Fruit fly (Drosophila melanogaster) whole organism, adult: ENCODE data around the gene Gk1.

Experiments
- CG11617 ChIP-seq: fragments of 200-800 bp; sonication (Bioruptor generic); optimal IDR thresholded peaks from 2 replicates; lab custom pipeline; 2017; ENCODE audit warnings: mild to moderate bottlenecking, missing biosample characterization, missing genetic modification reagents, missing genetic modification characterization
- CG12768 ChIP-seq: fragments of 200-800 bp; sonication (Bioruptor generic); optimal IDR thresholded peaks from 2 replicates; lab custom pipeline; 2017; ENCODE audit warnings: missing biosample characterization, missing genetic modification characterization, mild to moderate bottlenecking, moderate library complexity, missing genetic modification reagents
- CG14711 ChIP-seq: fragments of 200-800 bp; sonication (Bioruptor generic); optimal IDR thresholded peaks from 2 replicates; lab custom pipeline; 2018; ENCODE audit warnings: missing biosample characterization, mild to moderate bottlenecking, missing genetic modification characterization, moderate library complexity
- CG1620 ChIP-seq: fragments of 200-800 bp; sonication (Bioruptor generic); optimal IDR thresholded peaks from 2 replicates; lab custom pipeline; 2016; ENCODE audit warnings: missing biosample characterization, missing genetic modification characterization
- CG33017 ChIP-seq: fragments of 200-800 bp; sonication (Bioruptor generic); optimal IDR thresholded peaks from 2 replicates; lab custom pipeline; 2018; ENCODE audit warnings: missing biosample characterization, mild to moderate bottlenecking, missing genetic modification characterization, moderate library complexity
- CG5204 ChIP-seq: fragments of 200-800 bp; sonication (Bioruptor generic); optimal IDR thresholded peaks from 2 replicates; lab custom pipeline; 2016; ENCODE audit warnings: missing biosample characterization, missing genetic modification characterization
- CG7045 ChIP-seq: fragments of 200-800 bp; sonication (Bioruptor generic); optimal IDR thresholded peaks from 2 replicates; lab custom pipeline; 2017; ENCODE audit warnings: missing biosample characterization, mild to moderate bottlenecking, missing genetic modification characterization
- CG7101 ChIP-seq: fragments of 200-800 bp; sonication (Bioruptor generic); optimal IDR thresholded peaks from 2 replicates; lab custom pipeline; 2018; ENCODE audit warnings: missing biosample characterization, mild to moderate bottlenecking, missing genetic modification characterization, moderate library complexity
- Clk ChIP-seq: fragments of 200-800 bp; sonication (Bioruptor generic); optimal IDR thresholded peaks from 2 replicates; lab custom pipeline; 2017; ENCODE audit warnings: missing biosample characterization, missing genetic modification characterization
- Crg-1 ChIP-seq: fragments of 200-800 bp; sonication (Bioruptor generic); optimal IDR thresholded peaks from 2 replicates; lab custom pipeline; 2016; ENCODE audit warnings: missing biosample characterization, missing genetic modification characterization
- Hr96 ChIP-seq: fragments of 200-800 bp; sonication (Bioruptor generic); optimal IDR thresholded peaks from 2 replicates; lab custom pipeline; 2016; ENCODE audit warnings: missing biosample characterization, missing genetic modification characterization
- Mnt ChIP-seq: fragments of 200-800 bp; sonication (Bioruptor generic); optimal IDR thresholded peaks from 2 replicates; lab custom pipeline; 2016; ENCODE audit warnings: missing biosample characterization, mild to moderate bottlenecking, missing genetic modification characterization
- bab1 ChIP-seq: fragments of 200-800 bp; sonication (Bioruptor generic); optimal IDR thresholded peaks from 3 replicates; lab custom pipeline; 2019; ENCODE audit warnings: missing biosample characterization, mild to moderate bottlenecking, missing genetic modification characterization, moderate library complexity
- cic ChIP-seq: fragments of 200-800 bp; sonication (Bioruptor generic); optimal IDR thresholded peaks from 2 replicates; lab custom pipeline; 2017; ENCODE audit warnings: missing biosample characterization, mild to moderate bottlenecking, missing genetic modification characterization, moderate library complexity
- cnc ChIP-seq, 2 experiments: fragments of >200 bp; optimal IDR thresholded peaks; 2 replicates each; lab custom pipeline; 2017
- kay ChIP-seq: fragments of 200-800 bp; sonication (Bioruptor generic); peaks from one replicate; lab custom pipeline; 2016; ENCODE audit warnings: missing biosample characterization, missing genetic modification characterization, borderline replicate concordance
- ovo ChIP-seq: fragments of 200-800 bp; sonication (Bioruptor generic); optimal IDR thresholded peaks from 2 replicates; lab custom pipeline; 2016; ENCODE audit warnings: missing biosample characterization, missing genetic modification characterization
- pad ChIP-seq: fragments of 200-800 bp; sonication (Bioruptor generic); optimal IDR thresholded peaks from 3 replicates; lab custom pipeline; 2017; ENCODE audit warnings: missing biosample characterization, missing genetic modification characterization, mild to moderate bottlenecking, moderate library complexity, missing genetic modification reagents
- tj ChIP-seq: fragments of 200-800 bp; sonication (Bioruptor generic); optimal IDR thresholded peaks from 3 replicates; lab custom pipeline; 2017; ENCODE audit warnings: missing biosample characterization, mild to moderate bottlenecking, missing genetic modification characterization, moderate library complexity
- toe ChIP-seq: fragments of 200-800 bp; sonication (Bioruptor generic); optimal IDR thresholded peaks from 2 replicates; lab custom pipeline; 2016; ENCODE audit warnings: missing biosample characterization, missing genetic modification characterization

Gk1 gene

dm6 chr3L:232267-232666, 26.6 kb upstream of the Gk1 start, which contains the start of gene CG34454:
TSS of gene CG34454 (minus strand) at chr3L:232350.
- TF ChIP-seq CG12768 (GFP tag; lab: Kevin White, UChicago) (no peak), Hr96 (no peak), CG1620 (GFP tag; lab: Kevin White, UChicago) (no peak), Mnt (GFP tag; lab: Kevin White, UChicago) (no peak)

dm6 chr3L:231504-231903, 25.9 kb upstream of the Gk1 start, which contains the start of gene CG42846:
TSS of gene CG42846 (minus strand) at chr3L:231604.
- TF ChIP-seq Crg-1 (GFP tag; lab: Kevin White, UChicago): no peak
- TF ChIP-seq CG7045 (GFP tag; lab: Kevin White, UChicago): no peak
- TF ChIP-seq CG33017 (tag; lab: Kevin White, UChicago): no peak
- no peak for TF ChIP-seq Hr96
- no peak for TF ChIP-seq toe (GFP tag; lab: Kevin White, UChicago)
- TF ChIP-seq bab1 (GFP tag; lab: Kevin White, UChicago): no peak
- TF ChIP-seq CG11617 (GFP tag; lab: Kevin White, UChicago): no peak
- TF ChIP-seq CG14711 (tag; lab: Kevin White, UChicago): no peak
- TF ChIP-seq tj (GFP tag; lab: Kevin White, UChicago): no peak
- no peak for TF ChIP-seq CG5204 (GFP tag; lab: Kevin White, UChicago)

- no peak for TF ChIP-seq CG5204 (GFP tag; lab: Kevin White, UChicago)
- TF ChIP-seq kay (GFP tag; lab: Kevin White, UChicago): peak; percentile 99
- no peak for TF ChIP-seq tj (GFP tag; lab: Kevin White, UChicago)
- TF ChIP-seq Mnt (GFP tag; lab: Kevin White, UChicago): peak; percentile 33
- peak; percentile 33 for TF ChIP-seq cic (GFP tag; lab: Kevin White, UChicago)
These were observed 19.5 kb upstream of the Gk1 start for dm6 chr3L:225120-225519.

dm6 chr3L:224004-224951, 18.6 kb upstream of the Gk1 start:
- peak; percentile 16 for TF ChIP-seq tj (GFP tag; lab: Kevin White, UChicago)
- TF ChIP-seq Clk: no peak
- TF ChIP-seq cnc (optimal IDR thresholded peaks at IDR 0.05; lab: Kevin White, UChicago): no peak
- peak; percentile 25 for TF ChIP-seq CG11617 (GFP tag; lab: Kevin White, UChicago)
- no peak for TF ChIP-seq CG33017 (tag; lab: Kevin White, UChicago)
- TF ChIP-seq cic (GFP tag; lab: Kevin White, UChicago): peak; percentile 21
- no peak for TF ChIP-seq Crg-1 (GFP tag; lab: Kevin White, UChicago)
- no peak for TF ChIP-seq bab1 (GFP tag; lab: Kevin White, UChicago)
- TF ChIP-seq ovo (GFP tag; lab: Kevin White, UChicago): peak; percentile 95
- TF ChIP-seq CG12768 (GFP tag; lab: Kevin White, UChicago): peak; percentile 12
- peak; percentile 55 for TF ChIP-seq CG1620 (GFP tag; lab: Kevin White, UChicago)
- peak; percentile 6 for TF ChIP-seq CG7045 (GFP tag; lab: Kevin White, UChicago)
- no peak for TF ChIP-seq CG7101 (tag; lab: Kevin White, UChicago)
- TF ChIP-seq Hr96: no peak
- peak; percentile 44 for TF ChIP-seq Mnt (GFP tag; lab: Kevin White, UChicago)
- no peak for TF ChIP-seq pad (GFP tag; lab: Kevin White, UChicago)
- TF ChIP-seq toe (GFP tag; lab: Kevin White, UChicago): no peak
- no peak for TF ChIP-seq CG5204 (GFP tag; lab: Kevin White, UChicago)
- no peak for TF ChIP-seq CG14711 (tag; lab: Kevin White, UChicago)
- TF ChIP-seq kay (GFP tag; lab: Kevin White, UChicago): no peak

- TF ChIP-seq ovo (GFP tag; lab: Kevin White, UChicago): peak; percentile 79
- peak; percentile 40 for TF ChIP-seq Clk
- TF ChIP-seq toe (GFP tag; lab: Kevin White, UChicago): peak; percentile 91
- TF ChIP-seq bab1 (GFP tag; lab: Kevin White, UChicago): peak; percentile 72
- TF ChIP-seq pad (GFP tag; lab: Kevin White, UChicago): peak; percentile 64
- no peak for TF ChIP-seq kay (GFP tag; lab: Kevin White, UChicago)
- TF ChIP-seq CG12768 (GFP tag; lab: Kevin White, UChicago): peak; percentile 86
- TF ChIP-seq Mnt (GFP tag; lab: Kevin White, UChicago): peak; percentile 52
- peak; percentile 74 for TF ChIP-seq CG7101 (tag; lab: Kevin White, UChicago)
- peak; percentile 18 for TF ChIP-seq CG14711 (tag; lab: Kevin White, UChicago)
- peak; percentile 73 for TF ChIP-seq Crg-1 (GFP tag; lab: Kevin White, UChicago)
- no peak for TF ChIP-seq cic (GFP tag; lab: Kevin White, UChicago)
- TF ChIP-seq CG33017 (tag; lab: Kevin White, UChicago): peak; percentile 63
- peak; percentile 80 for TF ChIP-seq CG7045 (GFP tag; lab: Kevin White, UChicago)
- TF ChIP-seq CG5204 (GFP tag; lab: Kevin White, UChicago): no peak
- TF ChIP-seq Hr96: peak; percentile 84
- TF ChIP-seq CG1620 (GFP tag; lab: Kevin White, UChicago): peak; percentile 75
- peak; percentile 79 for TF ChIP-seq CG11617 (GFP tag; lab: Kevin White, UChicago)
- TF ChIP-seq cnc (optimal IDR thresholded peaks at IDR 0.05; lab: Kevin White, UChicago): no peak
- TF ChIP-seq tj (GFP tag; lab: Kevin White, UChicago): peak; percentile 58
These were observed 17.6 kb upstream of the Gk1 start, which contains the start of the genes pyx and CG33229 for dm6 chr3L:223019-223902. TSS of gene pyx (minus strand) at chr3L:223069. TSS of gene CG33229 (plus strand) at chr3L:223852.
